Worm (Caenorhabditis elegans): Measurements from ENCODE around the gene F26C11.3.

ce11 chrII:9868698-9869097 lies 46.2 kb downstream of the F26C11.3 start, which contains the start of gene old-1:
- no peak for TF ChIP-seq fkh-8 (tag; optimal IDR thresholded peaks at IDR 0.05)
- TF ChIP-seq pqm-1 (tag; optimal IDR thresholded peaks at IDR 0.05), result no peak
- no peak for TF ChIP-seq blmp-1 (tag; optimal IDR thresholded peaks at IDR 0.05)
- TF ChIP-seq unc-98 (GFP tag; IDR thresholded peaks at IDR 0.05), result no peak
- no peak for TF ChIP-seq nhr-85 (tag)
- TF ChIP-seq egl-27 (tag; optimal IDR thresholded peaks at IDR 0.05), result no peak
- TF ChIP-seq zag-1 (tag; optimal IDR thresholded peaks at IDR 0.05), result no peak
- no peak for TF ChIP-seq lsy-2 (tag; optimal IDR thresholded peaks at IDR 0.05)
- no peak for TF ChIP-seq nhr-11 (tag; optimal IDR thresholded peaks at IDR 0.05)
- TF ChIP-seq fos-1 (tag; optimal IDR thresholded peaks at IDR 0.05), result no peak
- no peak for TF ChIP-seq aly-2 (tag; optimal IDR thresholded peaks at IDR 0.05)
- no peak for TF ChIP-seq ces-1 (GFP tag; optimal IDR thresholded peaks at IDR 0.05)
- no peak for TF ChIP-seq rnt-1 (tag; optimal IDR thresholded peaks at IDR 0.05)
